Worm (Caenorhabditis elegans) whole organism, L3 larva: ENCODE results near the gene nspe-7.
A peak's percentile ranks its signal among the peaks of the same experiment; 100 is the strongest.

Source experiments
- ama-1 ChIP-seq: fragments of 150-350 bp; optimal IDR thresholded peaks from 2 replicates; lab custom pipeline; 2018
- ceh-28 ChIP-seq: fragments of 150-350 bp; optimal IDR thresholded peaks from 2 replicates; lab custom pipeline; 2014; ENCODE audit warnings: missing biosample characterization, missing genetic modification reagents, missing genetic modification characterization
- ceh-9 ChIP-seq: sonication (generic microtip); optimal IDR thresholded peaks from 2 replicates; lab custom pipeline; 2018; ENCODE audit warnings: missing biosample characterization, missing genetic modification characterization
- daf-12 ChIP-seq: fragments of 150-350 bp; optimal IDR thresholded peaks from 2 replicates; lab custom pipeline; 2014; ENCODE audit warnings: missing biosample characterization, missing genetic modification reagents, missing genetic modification characterization
- egl-27 ChIP-seq: sonication (generic microtip); optimal IDR thresholded peaks from 4 replicates; lab custom pipeline; 2017; ENCODE audit warnings: missing biosample characterization, missing genetic modification reagents, missing genetic modification characterization
- egl-5 ChIP-seq: fragments of 150-350 bp; optimal IDR thresholded peaks from 2 replicates; lab custom pipeline; 2017; ENCODE audit warnings: missing biosample characterization, missing genetic modification reagents, missing genetic modification characterization, inconsistent platforms
- elt-1 ChIP-seq: fragments of 150-350 bp; optimal IDR thresholded peaks from 2 replicates; lab custom pipeline; 2014; ENCODE audit warnings: missing biosample characterization, missing genetic modification characterization
- elt-3 ChIP-seq, 3 experiments: fragments of 150-350 bp in 1 of 3; sonication (generic microtip) in 2 of 3; optimal IDR thresholded peaks; 2 replicates in 2 of 3; 4 replicates in 1 of 3; lab custom pipeline; 2014 to 2017; ENCODE audit warnings: missing biosample characterization in 3 of 3, missing genetic modification characterization in 3 of 3
- eor-1 ChIP-seq, 2 experiments: fragments of 150-350 bp; optimal IDR thresholded peaks; 2 replicates each; lab custom pipeline; 2014 to 2018; ENCODE audit warnings: missing biosample characterization in 2 of 2, missing genetic modification characterization in 2 of 2
- fkh-10 ChIP-seq: sonication (generic microtip); optimal IDR thresholded peaks from 2 replicates; lab custom pipeline; 2017; ENCODE audit warnings: missing biosample characterization, missing genetic modification reagents, missing genetic modification characterization
- fos-1 ChIP-seq: fragments of 150-350 bp; optimal IDR thresholded peaks from 2 replicates; lab custom pipeline; 2014; ENCODE audit warnings: missing biosample characterization, missing genetic modification characterization
- hmg-11 ChIP-seq: sonication (generic microtip); optimal IDR thresholded peaks from 2 replicates; lab custom pipeline; 2016; ENCODE audit warnings: missing genetic modification characterization, missing compliant biosample characterization
- jun-1 ChIP-seq: fragments of 150-350 bp; optimal IDR thresholded peaks from 2 replicates; lab custom pipeline; 2014; ENCODE audit warnings: missing biosample characterization, missing genetic modification reagents, missing genetic modification characterization
- lin-15B ChIP-seq: fragments of 150-350 bp; optimal IDR thresholded peaks from 2 replicates; lab custom pipeline; 2014; ENCODE audit warnings: missing biosample characterization, missing genetic modification characterization
- lin-39 ChIP-seq: fragments of 150-350 bp; optimal IDR thresholded peaks from 2 replicates; lab custom pipeline; 2018; ENCODE audit warnings: missing biosample characterization, missing genetic modification reagents, missing genetic modification characterization
- lsy-12 ChIP-seq: sonication (generic microtip); optimal IDR thresholded peaks from 2 replicates; lab custom pipeline; 2016; ENCODE audit warnings: mild to moderate bottlenecking, missing genetic modification characterization, missing compliant biosample characterization
- mdl-1 ChIP-seq: fragments of 150-350 bp; optimal IDR thresholded peaks from 2 replicates; lab custom pipeline; 2014; ENCODE audit warnings: missing biosample characterization, missing genetic modification characterization
- nfya-1 ChIP-seq: sonication (generic microtip); optimal IDR thresholded peaks from 2 replicates; lab custom pipeline; 2017; ENCODE audit warnings: missing genetic modification characterization, mild to moderate bottlenecking, missing compliant biosample characterization, antibody characterized with exemption, moderate library complexity; ENCODE audit not compliant: insufficient read depth
- nhr-11 ChIP-seq: fragments of 150-350 bp; optimal IDR thresholded peaks from 2 replicates; lab custom pipeline; 2014; ENCODE audit warnings: missing biosample characterization, missing genetic modification characterization
- nhr-12 ChIP-seq: fragments of 150-350 bp; optimal IDR thresholded peaks from 2 replicates; lab custom pipeline; 2014; ENCODE audit warnings: missing biosample characterization, missing genetic modification characterization
- nhr-23 ChIP-seq: fragments of 150-350 bp; optimal IDR thresholded peaks from 2 replicates; lab custom pipeline; 2014; ENCODE audit warnings: missing biosample characterization, missing genetic modification reagents, missing genetic modification characterization
- nhr-237 ChIP-seq: fragments of 150-350 bp; optimal IDR thresholded peaks from 2 replicates; lab custom pipeline; 2014; ENCODE audit warnings: missing biosample characterization, missing genetic modification characterization
- nhr-28 ChIP-seq: fragments of 150-350 bp; optimal IDR thresholded peaks from 2 replicates; lab custom pipeline; 2014; ENCODE audit warnings: missing biosample characterization, missing genetic modification characterization
- nhr-43 ChIP-seq: sonication (generic microtip); optimal IDR thresholded peaks from 2 replicates; lab custom pipeline; 2016; ENCODE audit warnings: mild to moderate bottlenecking, missing genetic modification characterization, missing compliant biosample characterization; ENCODE audit not compliant: poor library complexity, severe bottlenecking
- nhr-77 ChIP-seq: fragments of 150-350 bp; optimal IDR thresholded peaks from 2 replicates; lab custom pipeline; 2014; ENCODE audit warnings: missing biosample characterization, missing genetic modification characterization
- pha-4 ChIP-seq: fragments of 150-350 bp; optimal IDR thresholded peaks from 2 replicates; lab custom pipeline; 2014; ENCODE audit warnings: missing biosample characterization, missing genetic modification reagents, missing genetic modification characterization
- snpc-4 ChIP-seq: fragments of 150-350 bp; optimal IDR thresholded peaks from 2 replicates; lab custom pipeline; 2014; ENCODE audit warnings: missing biosample characterization, missing genetic modification characterization
- tbx-2 ChIP-seq: sonication (generic microtip); optimal IDR thresholded peaks from 2 replicates; lab custom pipeline; 2016; ENCODE audit warnings: mild to moderate bottlenecking, missing genetic modification characterization, missing compliant biosample characterization
- unc-39 ChIP-seq: sonication (generic microtip); optimal IDR thresholded peaks from 4 replicates; lab custom pipeline; 2017; ENCODE audit warnings: missing biosample characterization, missing genetic modification characterization
- unc-62 ChIP-seq: fragments of 150-350 bp; sonication (generic microtip); optimal IDR thresholded peaks from 4 replicates; lab custom pipeline; 2014; ENCODE audit warnings: missing biosample characterization, missing genetic modification reagents, missing genetic modification characterization
- zag-1 ChIP-seq: fragments of 150-350 bp; optimal IDR thresholded peaks from 2 replicates; lab custom pipeline; 2014; ENCODE audit warnings: missing biosample characterization, missing genetic modification characterization
- ztf-11 ChIP-seq: fragments of 150-350 bp; optimal IDR thresholded peaks from 2 replicates; lab custom pipeline; 2014; ENCODE audit warnings: missing biosample characterization, missing genetic modification characterization

Gene nspe-7

DNA sequence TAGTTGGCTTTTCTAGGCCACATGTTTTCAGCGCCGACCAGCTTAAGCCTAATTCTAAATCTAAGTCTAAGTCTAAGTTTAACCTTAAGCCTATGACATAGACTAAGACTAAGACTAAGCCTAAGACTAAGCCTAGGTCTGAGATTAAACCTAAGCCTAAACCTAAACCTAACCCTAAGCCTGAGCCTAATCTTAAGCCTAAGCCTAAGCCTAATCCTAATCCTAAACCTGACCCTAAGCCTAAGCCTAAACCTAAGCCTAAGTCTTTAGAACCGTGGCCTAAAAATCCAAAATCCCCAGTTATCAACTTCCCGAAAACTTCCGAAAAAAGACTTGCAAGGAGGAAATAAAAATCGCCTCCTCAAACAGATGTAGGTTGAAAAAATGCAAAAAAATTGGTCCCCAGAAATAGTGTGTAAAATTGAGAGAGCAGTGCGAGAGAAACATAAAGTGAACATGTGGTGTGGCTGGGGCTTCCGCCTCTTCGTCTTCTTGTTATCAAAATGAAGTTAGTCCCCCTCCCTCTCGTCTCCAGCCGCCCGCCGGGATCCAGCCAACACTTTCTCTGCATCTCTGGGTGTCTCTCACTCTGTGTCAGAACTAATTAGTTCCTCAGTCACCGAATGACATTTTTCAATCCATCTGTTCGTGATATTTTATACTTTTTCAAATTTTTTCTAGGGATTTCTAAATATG, 32.8 kb downstream of the nspe-7 start:
- TF ChIP-seq mdl-1 (tag; lab: Kevin White, UChicago) = no peak
- TF ChIP-seq egl-5 = peak; percentile 2
- TF ChIP-seq nhr-77 (tag; lab: Kevin White, UChicago) = no peak
- TF ChIP-seq elt-3 (tag; optimal IDR thresholded peaks at IDR 0.05; lab: Kevin White, UChicago) = no peak
- TF ChIP-seq snpc-4 (tag; lab: Kevin White, UChicago) = peak; percentile 34
- peak; percentile 47 for TF ChIP-seq lin-39
- TF ChIP-seq lin-15B (tag; lab: Kevin White, UChicago) = peak; percentile 22
- TF ChIP-seq hmg-11 = peak; percentile 38
- TF ChIP-seq eor-1 (tag; optimal IDR thresholded peaks at IDR 0.05; lab: Kevin White, UChicago) = no peak
- no peak for TF ChIP-seq nhr-12 (tag; lab: Kevin White, UChicago)
- TF ChIP-seq pha-4 = no peak
- no peak for TF ChIP-seq fos-1
- peak; percentile 38 for TF ChIP-seq nfya-1 (tag; lab: Kevin White, UChicago)

- TF ChIP-seq nfya-1 (tag; lab: Kevin White, UChicago) (peak; percentile 51), tbx-2 (tag; lab: Kevin White, UChicago) (no peak), fos-1 (no peak), zag-1 (tag; lab: Kevin White, UChicago) (no peak), lin-39 (peak; percentile 70), elt-1 (tag; lab: Kevin White, UChicago) (no peak)
These were observed 34.9 kb downstream of the nspe-7 start for ce11 chrII:12661930-12662329.

ce11 chrII:12665019-12665418, 38.0 kb downstream of the nspe-7 start:
- peak; percentile 6 for TF ChIP-seq lsy-12 (tag; lab: Kevin White, UChicago)
- TF ChIP-seq fkh-10 = no peak
- peak; percentile 53 for TF ChIP-seq hmg-11
- peak; percentile 24 for TF ChIP-seq nfya-1 (tag; lab: Kevin White, UChicago)
- TF ChIP-seq lin-39 = peak; percentile 40

DNA sequence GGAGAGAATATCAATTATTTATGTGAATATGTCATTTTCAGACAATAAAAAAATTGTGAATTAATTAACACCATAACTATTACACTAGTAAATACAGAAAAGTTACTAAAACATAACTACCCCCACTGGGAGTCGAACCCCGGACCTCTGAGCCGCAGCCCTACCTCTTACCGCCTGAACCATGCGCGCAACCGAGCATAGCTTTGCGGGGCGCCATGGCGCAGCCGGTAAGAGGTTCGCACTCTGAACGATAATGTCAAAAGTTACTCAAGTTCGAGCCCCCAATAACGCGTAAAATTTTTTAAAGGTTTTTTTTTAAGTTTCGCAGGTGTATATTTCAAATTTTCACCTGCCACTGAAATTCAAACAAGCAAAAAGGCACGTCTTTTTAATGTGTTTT, 39.1 kb downstream of the nspe-7 start:
- no peak for TF ChIP-seq snpc-4 (tag; lab: Kevin White, UChicago)

- no peak for TF ChIP-seq egl-27
- no peak for TF ChIP-seq unc-39 (tag; lab: Kevin White, UChicago)
- no peak for TF ChIP-seq ama-1 (lab: Kevin White, UChicago)
- TF ChIP-seq jun-1 (tag; lab: Kevin White, UChicago) = no peak
- TF ChIP-seq zag-1 (tag; lab: Kevin White, UChicago) = no peak
These were observed 41.2 kb downstream of the nspe-7 start for ce11 chrII:12668148-12668547.

DNA sequence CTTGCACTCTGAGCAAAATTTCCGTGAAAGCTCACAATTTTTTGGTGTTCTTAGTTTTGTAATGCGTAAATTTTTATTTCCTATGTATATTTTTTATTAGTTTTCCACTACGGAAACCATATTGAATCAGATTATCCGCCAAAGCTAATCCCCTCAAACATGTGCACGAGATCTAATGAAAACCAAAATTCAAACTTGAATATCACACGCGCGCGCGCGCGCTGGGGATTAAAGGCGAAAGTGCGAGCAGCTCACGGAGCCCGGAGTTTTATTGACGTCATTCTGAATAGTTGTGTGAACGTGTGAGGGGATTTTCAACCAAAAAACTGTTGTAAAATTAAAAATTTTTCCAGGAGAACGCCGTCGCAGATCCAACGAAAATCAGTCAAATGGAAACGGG, 41.9 kb downstream of the nspe-7 start:
- TF ChIP-seq fkh-10 (no peak), nhr-237 (tag; lab: Kevin White, UChicago) (no peak), nhr-28 (tag; lab: Kevin White, UChicago) (no peak), egl-27 (no peak)

- TF ChIP-seq fkh-10 (peak; percentile 53), snpc-4 (tag; lab: Kevin White, UChicago) (no peak)
These were observed 42.4 kb downstream of the nspe-7 start for ce11 chrII:12669342-12669741.

DNA sequence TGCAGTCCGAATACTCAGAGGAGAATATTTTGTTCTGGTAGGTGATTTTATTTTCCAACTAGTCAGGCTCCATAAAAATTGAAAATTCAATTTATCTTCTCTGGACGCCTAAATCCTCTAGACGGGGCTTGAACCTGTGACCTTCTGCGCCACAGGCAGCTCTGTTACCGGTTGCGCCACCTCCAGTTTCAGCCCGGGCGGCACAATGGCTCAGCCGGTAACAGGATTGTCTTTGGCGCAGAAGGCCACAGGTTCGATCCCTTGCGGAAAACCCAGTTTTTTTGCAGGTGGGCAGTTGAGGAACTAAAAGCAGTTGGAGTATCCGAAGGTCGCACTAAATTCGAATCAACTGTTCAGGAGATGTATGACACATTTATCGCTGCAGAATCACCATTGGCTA, 42.9 kb downstream of the nspe-7 start:
- TF ChIP-seq ztf-11 = no peak
- no peak for TF ChIP-seq daf-12 (tag; lab: Kevin White, UChicago)
- no peak for TF ChIP-seq elt-1 (tag; lab: Kevin White, UChicago)
- no peak for TF ChIP-seq nfya-1 (tag; lab: Kevin White, UChicago)
- no peak for TF ChIP-seq lsy-12 (tag; lab: Kevin White, UChicago)
- no peak for TF ChIP-seq eor-1 (tag; optimal IDR thresholded peaks at IDR 0.05; lab: Kevin White, UChicago)
- TF ChIP-seq zag-1 (tag; lab: Kevin White, UChicago) = no peak
- no peak for TF ChIP-seq lin-39
- TF ChIP-seq elt-3 (tag; optimal IDR thresholded peaks at IDR 0.05; lab: Kevin White, UChicago) = no peak
- TF ChIP-seq ceh-28 (tag; lab: Kevin White, UChicago) = no peak
- no peak for TF ChIP-seq snpc-4 (tag; lab: Kevin White, UChicago)
- no peak for TF ChIP-seq unc-62 (GFP tag; lab: Kevin White, UChicago)
- no peak for TF ChIP-seq nhr-43 (tag; lab: Kevin White, UChicago)
- no peak for TF ChIP-seq nhr-23
- TF ChIP-seq ceh-9 (tag; lab: Kevin White, UChicago) = no peak
- no peak for TF ChIP-seq nhr-11 (tag; lab: Kevin White, UChicago)
- TF ChIP-seq tbx-2 (tag; lab: Kevin White, UChicago) = no peak
